Worm (Caenorhabditis elegans) whole organism, L3 larva: ENCODE data around the gene F53B2.5.

Experiments
- mdl-1 ChIP-seq: fragments of 150-350 bp; optimal IDR thresholded peaks from 2 replicates; lab custom pipeline; 2014; ENCODE audit warnings: missing biosample characterization, missing genetic modification characterization
- nhr-77 ChIP-seq: fragments of 150-350 bp; optimal IDR thresholded peaks from 2 replicates; lab custom pipeline; 2014; ENCODE audit warnings: missing biosample characterization, missing genetic modification characterization

DNA sequence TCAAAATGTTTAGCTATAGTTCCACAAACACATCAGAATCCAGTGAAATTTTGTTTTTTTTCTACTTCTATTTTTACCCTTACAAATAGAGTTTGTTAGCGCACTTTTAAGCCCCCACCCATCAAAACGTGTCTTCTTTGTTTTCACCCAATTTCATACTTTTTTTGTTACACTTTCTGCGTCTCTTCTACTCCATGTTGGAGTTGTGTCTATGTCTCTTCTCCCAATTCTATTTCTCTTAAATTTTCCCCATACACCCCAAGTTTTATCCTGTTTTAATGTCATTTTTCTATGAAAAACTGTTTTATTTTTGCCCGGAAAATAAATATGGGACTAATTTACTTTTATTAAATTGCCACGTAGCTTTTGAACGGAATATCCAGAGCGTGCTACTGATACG is 14.4 kb upstream of the F53B2.5 start:
- TF ChIP-seq mdl-1 (tag; lab: Kevin White, UChicago) (no peak), nhr-77 (no peak)
